Worm (Caenorhabditis elegans) whole organism, L2 larva: Measurements from ENCODE around the gene vha-5.
A peak's percentile ranks its signal among the peaks of the same experiment; 100 is the strongest.

ENCODE experiments used
- C34F6.9 ChIP-seq: fragments of 150-350 bp; optimal IDR thresholded peaks from 2 replicates; lab custom pipeline; 2014; ENCODE audit warnings: missing biosample characterization, missing genetic modification characterization
- F13H6.1 ChIP-seq: sonication (generic microtip); optimal IDR thresholded peaks from 2 replicates; lab custom pipeline; 2016; ENCODE audit warnings: missing genetic modification characterization, missing compliant biosample characterization
- R02D3.7 ChIP-seq: fragments of 150-350 bp; optimal IDR thresholded peaks from 2 replicates; lab custom pipeline; 2014; ENCODE audit warnings: missing biosample characterization, missing genetic modification characterization
- Y55F3AM.14 ChIP-seq: fragments of 200-800 bp; sonication (Bioruptor generic); optimal IDR thresholded peaks from 2 replicates; lab custom pipeline; 2018; ENCODE audit warnings: mild to moderate bottlenecking, missing genetic modification characterization, missing compliant biosample characterization
- alr-1 ChIP-seq: fragments of 150-350 bp; optimal IDR thresholded peaks from 2 replicates; lab custom pipeline; 2014; ENCODE audit warnings: missing biosample characterization, missing genetic modification characterization
- blmp-1 ChIP-seq: sonication (generic microtip); optimal IDR thresholded peaks from 2 replicates; lab custom pipeline; 2017; ENCODE audit warnings: missing genetic modification characterization, mild to moderate bottlenecking, missing compliant biosample characterization, antibody characterized with exemption, moderate library complexity; ENCODE audit not compliant: insufficient read depth
- ceh-82 ChIP-seq: fragments of 150-350 bp; optimal IDR thresholded peaks from 2 replicates; lab custom pipeline; 2014; ENCODE audit warnings: missing biosample characterization, missing genetic modification characterization
- crh-2 ChIP-seq: sonication (generic microtip); optimal IDR thresholded peaks from 2 replicates; lab custom pipeline; 2017; ENCODE audit warnings: missing biosample characterization, missing genetic modification characterization
- egl-27 ChIP-seq: sonication (generic microtip); optimal IDR thresholded peaks from 3 replicates; lab custom pipeline; 2017; ENCODE audit warnings: missing biosample characterization, missing genetic modification reagents, missing genetic modification characterization
- elt-1 ChIP-seq: fragments of 150-350 bp; optimal IDR thresholded peaks from 2 replicates; lab custom pipeline; 2014; ENCODE audit warnings: missing biosample characterization, missing genetic modification characterization
- elt-3 ChIP-seq: sonication (generic microtip); optimal IDR thresholded peaks from 2 replicates; lab custom pipeline; 2017; ENCODE audit warnings: missing biosample characterization, missing genetic modification characterization
- fos-1 ChIP-seq: fragments of 150-350 bp; optimal IDR thresholded peaks from 2 replicates; lab custom pipeline; 2014; ENCODE audit warnings: missing biosample characterization, missing genetic modification characterization
- gmeb-1 ChIP-seq: fragments of 150-350 bp; optimal IDR thresholded peaks from 2 replicates; lab custom pipeline; 2014; ENCODE audit warnings: missing biosample characterization, missing genetic modification characterization
- lin-39 ChIP-seq: fragments of 150-350 bp; optimal IDR thresholded peaks from 2 replicates; lab custom pipeline; 2014; ENCODE audit warnings: missing biosample characterization, missing genetic modification reagents, missing genetic modification characterization
- lsy-2 ChIP-seq, 2 experiments: fragments of 150-350 bp in 1 of 2; sonication (generic microtip) in 1 of 2; optimal IDR thresholded peaks; 2 replicates each; lab custom pipeline; 2014 to 2017; ENCODE audit warnings: missing biosample characterization in 2 of 2, missing genetic modification characterization in 2 of 2
- mab-5 ChIP-seq: fragments of 150-350 bp; optimal IDR thresholded peaks from 2 replicates; lab custom pipeline; 2014; ENCODE audit warnings: missing biosample characterization, missing genetic modification characterization
- mbf-1 ChIP-seq: sonication (generic microtip); optimal IDR thresholded peaks from 2 replicates; lab custom pipeline; 2017; ENCODE audit warnings: missing biosample characterization, missing genetic modification characterization
- nhr-12 ChIP-seq: fragments of 150-350 bp; optimal IDR thresholded peaks from 2 replicates; lab custom pipeline; 2014; ENCODE audit warnings: missing biosample characterization, missing genetic modification characterization
- nhr-21 ChIP-seq: fragments of 150-350 bp; optimal IDR thresholded peaks from 2 replicates; lab custom pipeline; 2014; ENCODE audit warnings: missing biosample characterization, missing genetic modification characterization
- nhr-23 ChIP-seq: fragments of 150-350 bp; optimal IDR thresholded peaks from 2 replicates; lab custom pipeline; 2014; ENCODE audit warnings: missing biosample characterization, missing genetic modification reagents, missing genetic modification characterization
- nhr-237 ChIP-seq: fragments of 150-350 bp; optimal IDR thresholded peaks from 2 replicates; lab custom pipeline; 2014; ENCODE audit warnings: missing biosample characterization, missing genetic modification characterization
- nhr-6 ChIP-seq: fragments of 150-350 bp; optimal IDR thresholded peaks from 2 replicates; lab custom pipeline; 2014; ENCODE audit warnings: missing biosample characterization, missing genetic modification characterization
- peb-1 ChIP-seq: fragments of 150-350 bp; optimal IDR thresholded peaks from 2 replicates; lab custom pipeline; 2014; ENCODE audit warnings: missing biosample characterization, missing genetic modification characterization
- sem-4 ChIP-seq: fragments of 150-350 bp; optimal IDR thresholded peaks from 2 replicates; lab custom pipeline; 2014; ENCODE audit warnings: missing biosample characterization, missing genetic modification reagents, missing genetic modification characterization
- skn-1 ChIP-seq: sonication (generic microtip); optimal IDR thresholded peaks from 2 replicates; lab custom pipeline; 2017; ENCODE audit warnings: missing biosample characterization, missing genetic modification characterization
- sma-9 ChIP-seq, 2 experiments: fragments of 150-350 bp in 1 of 2; sonication (generic microtip) in 1 of 2; optimal IDR thresholded peaks; 2 replicates each; lab custom pipeline; 2014 to 2016; ENCODE audit warnings: missing genetic modification characterization in 2 of 2, mild to moderate bottlenecking in 1 of 2, missing biosample characterization in 1 of 2, missing compliant biosample characterization in 1 of 2, missing genetic modification reagents in 1 of 2, moderate library complexity in 1 of 2
- unc-39 ChIP-seq: fragments of 150-350 bp; optimal IDR thresholded peaks from 2 replicates; lab custom pipeline; 2014; ENCODE audit warnings: missing biosample characterization, missing genetic modification characterization
- unc-55 ChIP-seq: fragments of 150-350 bp; sonication (generic microtip); optimal IDR thresholded peaks from 3 replicates; lab custom pipeline; 2014; ENCODE audit warnings: missing biosample characterization, missing genetic modification reagents, missing genetic modification characterization
- unc-62 ChIP-seq: fragments of 150-350 bp; optimal IDR thresholded peaks from 2 replicates; lab custom pipeline; 2014; ENCODE audit warnings: missing biosample characterization, missing genetic modification reagents, missing genetic modification characterization
- zag-1 ChIP-seq: fragments of 150-350 bp; optimal IDR thresholded peaks from 2 replicates; lab custom pipeline; 2014; ENCODE audit warnings: missing biosample characterization, missing genetic modification characterization
- ztf-11 ChIP-seq: sonication (generic microtip); optimal IDR thresholded peaks from 2 replicates; lab custom pipeline; 2017; ENCODE audit warnings: missing biosample characterization, missing genetic modification characterization
- ztf-4 ChIP-seq: fragments of 150-350 bp; optimal IDR thresholded peaks from 2 replicates; lab custom pipeline; 2014; ENCODE audit warnings: missing biosample characterization, missing genetic modification characterization

The vha-5 gene

ce11 chrIV:8303668-8304067, at the start of gene vha-5:
vha-5 (plus strand) TSS chrIV:8303968.
- no peak for TF ChIP-seq zag-1 (tag; lab: Kevin White, UChicago)
- TF ChIP-seq sma-9 (GFP tag; optimal IDR thresholded peaks at IDR 0.05; lab: Kevin White, UChicago), result no peak
- TF ChIP-seq sma-9 (tag; optimal IDR thresholded peaks at IDR 0.05; lab: Kevin White, UChicago), result no peak
- no peak for TF ChIP-seq fos-1 (tag; lab: Kevin White, UChicago)
- no peak for TF ChIP-seq R02D3.7 (tag; lab: Kevin White, UChicago)
- TF ChIP-seq nhr-12 (tag; lab: Kevin White, UChicago), result no peak
- TF ChIP-seq lin-39 (tag; lab: Kevin White, UChicago), result no peak
- no peak for TF ChIP-seq elt-1 (tag; lab: Kevin White, UChicago)
- no peak for TF ChIP-seq peb-1 (tag; lab: Kevin White, UChicago)
- no peak for TF ChIP-seq F13H6.1 (tag; lab: Kevin White, UChicago)
- no peak for TF ChIP-seq Y55F3AM.14
- TF ChIP-seq mbf-1 (tag; lab: Kevin White, UChicago), result no peak
- no peak for TF ChIP-seq sem-4
- TF ChIP-seq alr-1 (tag; lab: Kevin White, UChicago), result no peak
- TF ChIP-seq blmp-1, result no peak
- no peak for TF ChIP-seq ceh-82 (tag; lab: Kevin White, UChicago)
- no peak for TF ChIP-seq skn-1 (tag; lab: Kevin White, UChicago)
- no peak for TF ChIP-seq unc-39 (tag; lab: Kevin White, UChicago)
- no peak for TF ChIP-seq crh-2 (tag; lab: Kevin White, UChicago)
- TF ChIP-seq ztf-4 (tag; lab: Kevin White, UChicago), result no peak

ce11 chrIV:8254193-8254592, 49.6 kb upstream of the vha-5 start:
- TF ChIP-seq nhr-21 (tag; lab: Kevin White, UChicago), result peak; percentile 51
- peak in 1 of 2 experiments; percentile 0 for TF ChIP-seq lsy-2 (tag; optimal IDR thresholded peaks at IDR 0.05; lab: Kevin White, UChicago)
- TF ChIP-seq mbf-1 (tag; lab: Kevin White, UChicago), result no peak

- TF ChIP-seq nhr-23 (tag; lab: Kevin White, UChicago), result no peak
- peak; percentile 54 for TF ChIP-seq sma-9 (GFP tag; optimal IDR thresholded peaks at IDR 0.05; lab: Kevin White, UChicago)
- no peak for TF ChIP-seq sma-9 (tag; optimal IDR thresholded peaks at IDR 0.05; lab: Kevin White, UChicago)
- no peak for TF ChIP-seq egl-27 (tag; lab: Kevin White, UChicago)
- TF ChIP-seq elt-1 (tag; lab: Kevin White, UChicago), result peak; percentile 89
- peak; percentile 37 for TF ChIP-seq fos-1 (tag; lab: Kevin White, UChicago)
These were observed 48.5 kb upstream of the vha-5 start for ce11 chrIV:8255221-8255620.

ce11 chrIV:8259904-8260303, 43.9 kb upstream of the vha-5 start, which contains the start of gene K07H8.7:
K07H8.7 (minus strand) TSS chrIV:8260004.
- TF ChIP-seq nhr-237 (tag; lab: Kevin White, UChicago), result no peak
- no peak for TF ChIP-seq ztf-4 (tag; lab: Kevin White, UChicago)
- TF ChIP-seq unc-62 (GFP tag; lab: Kevin White, UChicago), result no peak
- no peak for TF ChIP-seq ztf-11 (tag; lab: Kevin White, UChicago)
- no peak for TF ChIP-seq crh-2 (tag; lab: Kevin White, UChicago)
- TF ChIP-seq C34F6.9 (tag; lab: Kevin White, UChicago), result no peak
- TF ChIP-seq egl-27 (tag; lab: Kevin White, UChicago), result no peak
- no peak for TF ChIP-seq mab-5 (tag; lab: Kevin White, UChicago)
- no peak for TF ChIP-seq elt-3 (tag; lab: Kevin White, UChicago)
- TF ChIP-seq nhr-6 (tag; lab: Kevin White, UChicago), result no peak
- no peak for TF ChIP-seq blmp-1
- TF ChIP-seq alr-1 (tag; lab: Kevin White, UChicago), result no peak
- TF ChIP-seq sem-4, result no peak
- TF ChIP-seq F13H6.1 (tag; lab: Kevin White, UChicago), result no peak
- TF ChIP-seq unc-55 (GFP tag; lab: Kevin White, UChicago), result no peak
- no peak for TF ChIP-seq R02D3.7 (tag; lab: Kevin White, UChicago)
- TF ChIP-seq gmeb-1 (tag; lab: Kevin White, UChicago), result no peak
